Worm (Caenorhabditis elegans): ENCODE measurements around the gene npr-25.

npr-25 gene

DNA sequence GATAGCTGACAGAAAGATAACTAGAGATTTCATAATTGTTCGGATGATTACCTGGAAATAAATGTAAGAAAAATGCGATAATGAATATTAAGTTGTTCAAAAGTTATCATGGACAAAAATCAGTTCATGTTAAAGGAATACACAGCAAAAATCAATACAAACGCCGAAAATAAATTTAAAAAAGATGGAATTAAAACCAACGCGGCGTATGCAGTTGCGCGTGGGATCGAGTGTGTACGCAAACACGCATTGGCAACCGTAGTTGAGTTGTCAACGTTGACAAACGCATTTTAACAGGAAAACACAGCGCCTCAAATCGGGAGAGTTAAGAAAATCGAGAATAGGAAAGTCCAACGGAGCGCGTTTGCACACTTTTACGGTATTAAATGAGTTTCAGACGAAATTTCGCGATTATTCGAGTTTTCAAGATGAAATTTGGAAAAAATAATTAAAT lies 25.9 kb downstream of the npr-25 start, which contains the start of gene tmed-10 (continued):
- 0 out of 2 replicates have a peak, but pooled peaks have one; percentile 24 for TF ChIP-seq egl-44 (GFP tag; IDR thresholded peaks at IDR 0.05)
- no peak for TF ChIP-seq Y95B8A.8 (GFP tag; IDR thresholded peaks at IDR 0.05)
- peak; percentile 96 for TF ChIP-seq mcd-1 (GFP tag; IDR thresholded peaks at IDR 0.05)
- TF ChIP-seq B0035.1 (tag; optimal IDR thresholded peaks at IDR 0.05) = no peak
- no peak for TF ChIP-seq lag-1 (GFP tag; IDR thresholded peaks at IDR 0.05)
- TF ChIP-seq efl-1 (GFP tag; optimal IDR thresholded peaks at IDR 0.05) = peak; percentile 48
- TF ChIP-seq athp-1 (tag; optimal IDR thresholded peaks at IDR 0.05) = no peak
- TF ChIP-seq K12H6.12 (tag; optimal IDR thresholded peaks at IDR 0.05) = no peak
- TF ChIP-seq hmg-20 (GFP tag; IDR thresholded peaks at IDR 0.05) = no peak
- TF ChIP-seq ztf-6 (GFP tag; IDR thresholded peaks at IDR 0.05) = peak; percentile 50; the same call in 1 of the 2 replicates
- TF ChIP-seq tbx-9 (tag; optimal IDR thresholded peaks at IDR 0.05; ENCODE audit: borderline replicate concordance) = no peak

DNA sequence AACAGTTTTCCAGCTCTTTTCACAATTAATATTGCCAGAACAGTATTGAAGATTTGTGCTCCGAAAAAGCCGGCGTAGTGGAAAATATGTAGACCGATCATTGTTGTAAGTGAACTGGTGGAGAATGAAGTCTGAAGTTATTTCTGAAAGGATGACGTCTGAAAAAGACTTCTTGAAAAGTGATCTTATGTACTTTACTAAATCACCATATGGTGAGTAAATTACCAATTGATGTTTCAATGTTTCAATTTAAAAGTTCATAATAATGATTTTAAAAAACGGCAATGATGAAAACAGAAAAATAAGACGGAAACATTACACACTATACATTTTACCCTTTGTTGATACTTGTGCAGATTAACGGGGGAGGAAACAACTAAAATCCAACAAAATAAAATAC lies 29.1 kb downstream of the npr-25 start, which contains the start of gene str-141:
str-141 (minus strand) TSS at position 101 of the 400 bp plus-strand sequence.
- TF ChIP-seq madf-6 (GFP tag; IDR thresholded peaks at IDR 0.05) = peak; percentile 48; the same call in 1 of the 2 replicates
- no peak for TF ChIP-seq lag-1 (GFP tag; IDR thresholded peaks at IDR 0.05)
- 0 out of 2 replicates have a peak, but pooled peaks have one; percentile 43 for TF ChIP-seq nfyb-1 (GFP tag; IDR thresholded peaks at IDR 0.05)
- no peak for TF ChIP-seq ama-1 (optimal IDR thresholded peaks at IDR 0.05)
- TF ChIP-seq ama-1 (GFP tag; optimal IDR thresholded peaks at IDR 0.05) = peak in 1 of 2 experiments; percentile 14
- no peak for TF ChIP-seq lin-54 (GFP tag; optimal IDR thresholded peaks at IDR 0.05)
- no peak for TF ChIP-seq die-1 (tag; optimal IDR thresholded peaks at IDR 0.05)
- no peak for TF ChIP-seq nfya-1 (tag; optimal IDR thresholded peaks at IDR 0.05; ENCODE audit: borderline replicate concordance, insufficient read depth)
- TF ChIP-seq nhr-27 (tag; optimal IDR thresholded peaks at IDR 0.05) = no peak
- TF ChIP-seq repo-1 (tag; optimal IDR thresholded peaks at IDR 0.05) = no peak
- TF ChIP-seq egrh-3 (GFP tag; IDR thresholded peaks at IDR 0.05) = no peak
- no peak for TF ChIP-seq bed-1 (GFP tag; IDR thresholded peaks at IDR 0.05)
- TF ChIP-seq hmg-20 (GFP tag; IDR thresholded peaks at IDR 0.05) = no peak

DNA sequence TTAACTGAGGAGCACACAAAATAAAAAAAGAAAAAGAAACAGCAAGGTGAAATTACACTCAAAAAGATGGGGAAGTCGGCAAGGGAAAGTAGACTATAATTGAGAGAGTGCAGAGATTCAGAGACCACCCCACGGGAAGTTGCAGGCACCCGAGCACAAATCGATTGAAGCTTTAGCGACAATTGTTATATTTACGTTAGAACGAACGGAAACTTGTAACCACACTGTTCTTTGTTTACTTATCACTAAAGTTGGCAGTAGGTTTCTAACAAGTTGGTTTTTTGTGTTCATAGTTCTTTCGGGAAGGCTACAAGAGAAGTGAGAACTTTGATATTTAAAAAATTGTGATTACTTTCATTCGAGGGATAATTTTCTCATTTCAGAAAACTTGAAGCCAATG lies 31.1 kb downstream of the npr-25 start, which contains the start of gene F47G9.4:
F47G9.4 (minus strand) TSS at position 98 of the 400 bp plus-strand sequence.
- TF ChIP-seq nhr-80 (tag; optimal IDR thresholded peaks at IDR 0.05) = peak; percentile 39
- TF ChIP-seq athp-1 (tag; optimal IDR thresholded peaks at IDR 0.05) = no peak

DNA sequence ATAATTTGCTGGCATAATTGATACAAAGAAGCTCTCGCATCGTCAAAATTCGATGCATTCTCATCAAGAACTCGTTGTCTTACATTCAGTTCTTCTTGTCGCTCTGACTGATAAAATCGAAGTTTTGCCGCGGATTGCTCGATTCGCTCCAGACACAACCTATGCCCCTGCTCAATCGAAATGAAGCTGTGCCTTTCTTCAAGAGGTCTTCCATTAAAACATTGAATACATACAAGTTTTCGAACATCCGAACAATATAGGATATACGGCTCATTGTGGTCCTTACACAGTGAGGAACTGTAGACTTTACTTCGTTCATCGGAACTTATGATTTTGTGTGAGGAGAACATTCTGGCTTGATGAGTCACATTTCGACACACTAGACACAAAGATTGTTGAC lies 31.9 kb downstream of the npr-25 start:
- TF ChIP-seq F57A8.1 (GFP tag; optimal IDR thresholded peaks at IDR 0.05) (no peak), snpc-1.1 (tag; optimal IDR thresholded peaks at IDR 0.05; ENCODE audit: insufficient read depth) (no peak), B0019.2 (GFP tag; conservative IDR thresholded peaks at IDR 0.05) (no peak), madf-3 (GFP tag; IDR thresholded peaks at IDR 0.05) (no peak), hlh-26 (GFP tag; conservative IDR thresholded peaks at IDR 0.05) (no peak), efl-1 (GFP tag; optimal IDR thresholded peaks at IDR 0.05) (no peak), cebp-1 (GFP tag; IDR thresholded peaks at IDR 0.05) (no peak), cebp-1 (tag; optimal IDR thresholded peaks at IDR 0.05) (no peak)

DNA sequence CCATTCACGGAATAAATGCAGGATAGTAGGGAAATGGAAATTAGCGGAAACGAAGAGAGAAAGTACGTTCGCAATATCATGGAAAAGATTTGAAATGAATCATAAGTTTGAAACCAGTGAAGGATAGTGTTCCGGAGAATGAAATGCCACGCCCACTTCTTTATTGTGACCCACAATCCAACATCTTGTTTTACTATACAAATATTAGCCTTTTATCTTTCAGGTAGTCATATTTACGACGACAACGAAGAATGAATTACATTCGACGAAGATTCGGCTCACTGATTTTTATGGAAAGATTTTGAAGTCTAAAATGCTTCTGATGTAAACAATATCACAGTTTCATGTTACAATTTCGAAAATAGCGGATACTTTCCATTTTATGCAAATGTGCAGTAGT lies 36.0 kb downstream of the npr-25 start, which contains the start of gene cutl-18:
cutl-18 (minus strand) TSS at position 101 of the 400 bp plus-strand sequence.
- TF ChIP-seq gei-17 (GFP tag; optimal IDR thresholded peaks at IDR 0.05) (no peak), snpc-1.1 (tag; optimal IDR thresholded peaks at IDR 0.05; ENCODE audit: insufficient read depth) (no peak), madf-3 (GFP tag; IDR thresholded peaks at IDR 0.05) (no peak), hmg-20 (GFP tag; IDR thresholded peaks at IDR 0.05) (no peak), atf-7 (tag; optimal IDR thresholded peaks at IDR 0.05) (no peak), B0336.3 (GFP tag; IDR thresholded peaks at IDR 0.05) (no peak), tbx-9 (tag; optimal IDR thresholded peaks at IDR 0.05; ENCODE audit: borderline replicate concordance) (no peak), F57C9.4 (tag; optimal IDR thresholded peaks at IDR 0.05) (no peak), F33H1.4 (GFP tag; IDR thresholded peaks at IDR 0.05) (no peak), lin-35 (GFP tag; optimal IDR thresholded peaks at IDR 0.05) (no peak), lir-1 (GFP tag; conservative IDR thresholded peaks at IDR 0.05) (no peak), athp-1 (tag; optimal IDR thresholded peaks at IDR 0.05) (no peak), K12H6.12 (tag; optimal IDR thresholded peaks at IDR 0.05) (no peak), egl-18 (GFP tag; IDR thresholded peaks at IDR 0.05) (no peak), ceh-91 (GFP tag; IDR thresholded peaks at IDR 0.05) (no peak)

All from whole organism, young adult.